Fruit fly (Drosophila melanogaster) whole organism, embryonic: ENCODE measurements around the gene CG32295.

ENCODE experiments used
- ATbp ChIP-seq: fragments of 200-800 bp; sonication (Bioruptor generic); optimal IDR thresholded peaks from 2 replicates; lab custom pipeline; 2017; ENCODE audit warnings: missing biosample characterization, mild to moderate bottlenecking, missing genetic modification characterization, missing genetic modification reagents
- Blimp-1 ChIP-seq: fragments of 200-800 bp; sonication (Bioruptor generic); optimal IDR thresholded peaks from 3 replicates; lab custom pipeline; 2018; ENCODE audit warnings: missing biosample characterization, missing genetic modification characterization, mild to moderate bottlenecking, moderate library complexity, missing genetic modification reagents
- CG10565 ChIP-seq: fragments of 200-800 bp; sonication (Bioruptor generic); optimal IDR thresholded peaks from 3 replicates; lab custom pipeline; 2016; ENCODE audit warnings: missing biosample characterization, mild to moderate bottlenecking, missing genetic modification characterization
- CG10959 ChIP-seq: fragments of 200-800 bp; sonication (Bioruptor generic); IDR thresholded peaks from 2 replicates; pipeline ENCODE4 v1.3.6; 2022; ENCODE audit warnings: missing biosample characterization, missing genetic modification characterization
- CG11247 ChIP-seq: fragments of 200-800 bp; sonication (Bioruptor generic); IDR thresholded peaks from 2 replicates; pipeline ENCODE4 v1.3.6; 2022; ENCODE audit warnings: missing biosample characterization, missing genetic modification characterization
- CG11560 ChIP-seq: fragments of 200-800 bp; sonication (Bioruptor generic); IDR thresholded peaks from 3 replicates; pipeline ENCODE4 v1.3.6; 2022; ENCODE audit warnings: missing biosample characterization, missing genetic modification characterization
- CG11695 ChIP-seq: fragments of 200-800 bp; sonication (Bioruptor generic); IDR thresholded peaks from 3 replicates; pipeline ENCODE4 v1.3.6; 2022; ENCODE audit warnings: missing biosample characterization, missing genetic modification characterization
- CG12299 ChIP-seq: fragments of 200-800 bp; sonication (Bioruptor generic); optimal IDR thresholded peaks from 2 replicates; lab custom pipeline; 2018; ENCODE audit warnings: missing biosample characterization, mild to moderate bottlenecking, missing genetic modification characterization
- CG1233 ChIP-seq: fragments of 200-800 bp; sonication (Bioruptor generic); optimal IDR thresholded peaks from 4 replicates; lab custom pipeline; 2018; ENCODE audit warnings: missing biosample characterization, mild to moderate bottlenecking, missing genetic modification characterization
- CG13775 ChIP-seq: fragments of 200-800 bp; sonication (Bioruptor generic); optimal IDR thresholded peaks from 3 replicates; lab custom pipeline; 2017; ENCODE audit warnings: missing biosample characterization, mild to moderate bottlenecking, missing genetic modification characterization
- CG15696 ChIP-seq: fragments of 200-800 bp; sonication (Bioruptor generic); optimal IDR thresholded peaks from 2 replicates; lab custom pipeline; 2019; ENCODE audit warnings: missing biosample characterization, mild to moderate bottlenecking, missing genetic modification characterization, moderate library complexity
- CG18262 ChIP-seq: fragments of 200-800 bp; optimal IDR thresholded peaks from 3 replicates; lab custom pipeline; 2019; ENCODE audit warnings: missing biosample characterization, mild to moderate bottlenecking, missing genetic modification characterization, moderate library complexity
- CG31441 ChIP-seq: fragments of 200-800 bp; sonication (Bioruptor generic); IDR thresholded peaks from 2 replicates; pipeline ENCODE4 v1.3.6; 2022; ENCODE audit warnings: missing biosample characterization, missing genetic modification characterization
- CG3163 ChIP-seq: fragments of 200-800 bp; sonication (Bioruptor generic); optimal IDR thresholded peaks from 3 replicates; lab custom pipeline; 2016; ENCODE audit warnings: missing biosample characterization, missing genetic modification characterization
- CG34376 ChIP-seq: fragments of 200-800 bp; sonication (Bioruptor generic); optimal IDR thresholded peaks from 2 replicates; lab custom pipeline; 2018; ENCODE audit warnings: missing biosample characterization, mild to moderate bottlenecking, missing genetic modification characterization
- CG4854 ChIP-seq: fragments of 200-800 bp; sonication (Bioruptor generic); optimal IDR thresholded peaks from 2 replicates; lab custom pipeline; 2016; ENCODE audit warnings: missing biosample characterization, missing genetic modification characterization, inconsistent platforms
- CG6272 ChIP-seq: fragments of 200-800 bp; sonication (Bioruptor generic); IDR thresholded peaks from 2 replicates; pipeline ENCODE4 v1.3.6; 2022; ENCODE audit warnings: missing biosample characterization, missing genetic modification characterization
- CG6813 ChIP-seq: fragments of 200-800 bp; sonication (Bioruptor generic); optimal IDR thresholded peaks from 2 replicates; lab custom pipeline; 2017; ENCODE audit warnings: missing biosample characterization, missing genetic modification characterization, mild to moderate bottlenecking, moderate library complexity, missing genetic modification reagents
- CG7745 ChIP-seq: fragments of 200-800 bp; sonication (Bioruptor generic); optimal IDR thresholded peaks from 2 replicates; lab custom pipeline; 2018; ENCODE audit warnings: missing biosample characterization, mild to moderate bottlenecking, missing genetic modification characterization, moderate library complexity
- CrebB ChIP-seq: fragments of 200-800 bp; sonication (Bioruptor generic); optimal IDR thresholded peaks from 3 replicates; lab custom pipeline; 2018; ENCODE audit warnings: missing biosample characterization, mild to moderate bottlenecking, missing genetic modification characterization
- Fer1 ChIP-seq: fragments of 200-800 bp; sonication (Bioruptor generic); optimal IDR thresholded peaks from 2 replicates; lab custom pipeline; 2017; ENCODE audit warnings: missing biosample characterization, mild to moderate bottlenecking, missing genetic modification characterization
- Hr51 ChIP-seq, 2 experiments: fragments of 200-800 bp; sonication (Bioruptor generic); optimal IDR thresholded peaks; 2 replicates in 1 of 2; 3 replicates in 1 of 2; lab custom pipeline; 2016 to 2018; ENCODE audit warnings: missing biosample characterization in 2 of 2, missing genetic modification characterization in 2 of 2, mild to moderate bottlenecking in 1 of 2, moderate library complexity in 1 of 2
- Meics ChIP-seq: fragments of 200-800 bp; sonication (Bioruptor generic); optimal IDR thresholded peaks from 2 replicates; lab custom pipeline; 2017; ENCODE audit warnings: missing biosample characterization, mild to moderate bottlenecking, missing genetic modification characterization
- NK7.1 ChIP-seq: fragments of 200-800 bp; sonication (Bioruptor generic); optimal IDR thresholded peaks from 3 replicates; lab custom pipeline; 2016; ENCODE audit warnings: missing biosample characterization, missing genetic modification characterization
- Sin3A ChIP-seq: fragments of >200 bp; optimal IDR thresholded peaks from 2 replicates; lab custom pipeline; 2018
- TFAM ChIP-seq: fragments of 200-800 bp; sonication (Bioruptor generic); optimal IDR thresholded peaks from 2 replicates; lab custom pipeline; 2017; ENCODE audit warnings: missing biosample characterization, missing genetic modification characterization, inconsistent platforms
- Trl ChIP-seq, 3 experiments: fragments of >200 bp in 2 of 3; fragments of 200-800 bp in 1 of 3; sonication (Bioruptor generic) in 1 of 3; optimal IDR thresholded peaks; 2 replicates in 1 of 3; 3 replicates in 2 of 3; lab custom pipeline; 2016 to 2017; ENCODE audit warnings: missing biosample characterization in 1 of 3, missing genetic modification characterization in 1 of 3
- YL-1 ChIP-seq: fragments of 200-800 bp; sonication (Bioruptor generic); optimal IDR thresholded peaks from 3 replicates; lab custom pipeline; 2017; ENCODE audit warnings: missing biosample characterization, mild to moderate bottlenecking, missing genetic modification characterization
- al ChIP-seq: fragments of 200-800 bp; sonication (Bioruptor generic); IDR thresholded peaks from 2 replicates; pipeline ENCODE4 v1.3.6; 2022; ENCODE audit warnings: missing biosample characterization, missing genetic modification characterization
- amos ChIP-seq: fragments of 200-800 bp; sonication (Bioruptor generic); IDR thresholded peaks from 2 replicates; pipeline ENCODE4 v1.3.6; 2022; ENCODE audit warnings: missing biosample characterization, missing genetic modification characterization; ENCODE audit not compliant: partially characterized antibody
- ap ChIP-seq: fragments of 200-800 bp; sonication (Bioruptor generic); IDR thresholded peaks from 2 replicates; pipeline ENCODE4 v1.3.6; 2022; ENCODE audit warnings: missing biosample characterization, missing genetic modification characterization
- bsh ChIP-seq, 2 experiments: fragments of 200-800 bp; sonication (Bioruptor generic); optimal IDR thresholded peaks; 2 replicates each; lab custom pipeline; 2017 to 2018; ENCODE audit warnings: mild to moderate bottlenecking in 2 of 2, missing biosample characterization in 2 of 2, missing genetic modification characterization in 2 of 2, moderate library complexity in 1 of 2
- caup ChIP-seq: fragments of 200-800 bp; sonication (Bioruptor generic); optimal IDR thresholded peaks from 3 replicates; lab custom pipeline; 2017; ENCODE audit warnings: missing biosample characterization, mild to moderate bottlenecking, missing genetic modification characterization, moderate library complexity; ENCODE audit not compliant: severe bottlenecking
- crc ChIP-seq: fragments of 200-800 bp; sonication (Bioruptor generic); optimal IDR thresholded peaks from 2 replicates; lab custom pipeline; 2016; ENCODE audit warnings: missing biosample characterization, missing genetic modification characterization
- dmrt11E ChIP-seq: fragments of 200-800 bp; sonication (Bioruptor generic); optimal IDR thresholded peaks from 3 replicates; lab custom pipeline; 2018; ENCODE audit warnings: missing biosample characterization, mild to moderate bottlenecking, missing genetic modification characterization, moderate library complexity
- fd64A ChIP-seq: fragments of 200-800 bp; sonication (Bioruptor generic); optimal IDR thresholded peaks from 3 replicates; lab custom pipeline; 2018; ENCODE audit warnings: missing biosample characterization, mild to moderate bottlenecking, missing genetic modification characterization
- hbn ChIP-seq: fragments of 200-800 bp; sonication (Bioruptor generic); IDR thresholded peaks from 2 replicates; pipeline ENCODE4 v1.3.6; 2022; ENCODE audit warnings: missing biosample characterization, missing genetic modification characterization; ENCODE audit not compliant: partially characterized antibody
- lola ChIP-seq, 3 experiments: fragments of >200 bp in 2 of 3; fragments of 200-800 bp in 1 of 3; sonication (Bioruptor generic) in 1 of 3; optimal IDR thresholded peaks; 2 replicates each; lab custom pipeline; 2017 to 2019; ENCODE audit warnings: missing biosample characterization in 3 of 3, missing genetic modification characterization in 3 of 3, mild to moderate bottlenecking in 1 of 3, moderate library complexity in 1 of 3
- nerfin-2 ChIP-seq: fragments of 200-800 bp; sonication (Bioruptor generic); IDR thresholded peaks from 2 replicates; pipeline ENCODE4 v1.3.6; 2022; ENCODE audit warnings: missing biosample characterization, missing genetic modification characterization; ENCODE audit not compliant: partially characterized antibody
- org-1 ChIP-seq: fragments of 200-800 bp; sonication (Bioruptor generic); optimal IDR thresholded peaks from 2 replicates; lab custom pipeline; 2017; ENCODE audit warnings: missing biosample characterization, missing genetic modification characterization
- pho ChIP-seq: fragments of 200-800 bp; sonication (Bioruptor generic); optimal IDR thresholded peaks from 2 replicates; lab custom pipeline; 2016; ENCODE audit warnings: missing biosample characterization, missing genetic modification characterization
- pum ChIP-seq: fragments of 200-800 bp; sonication (Bioruptor generic); optimal IDR thresholded peaks from 2 replicates; lab custom pipeline; 2016; ENCODE audit warnings: missing biosample characterization, missing genetic modification characterization
- sqz ChIP-seq: fragments of 200-800 bp; sonication (Bioruptor generic); optimal IDR thresholded peaks from 3 replicates; lab custom pipeline; 2018; ENCODE audit warnings: missing biosample characterization, mild to moderate bottlenecking, missing genetic modification characterization
- sr ChIP-seq: fragments of 200-800 bp; sonication (Bioruptor generic); IDR thresholded peaks from 3 replicates; pipeline ENCODE4 v1.3.6; 2022; ENCODE audit warnings: missing biosample characterization, missing genetic modification characterization
- sug ChIP-seq: fragments of 200-800 bp; optimal IDR thresholded peaks from 2 replicates; lab custom pipeline; 2019; ENCODE audit warnings: missing biosample characterization, mild to moderate bottlenecking, missing genetic modification characterization, moderate library complexity
- tin ChIP-seq: fragments of 200-800 bp; sonication (Bioruptor generic); optimal IDR thresholded peaks from 3 replicates; lab custom pipeline; 2016; ENCODE audit warnings: missing biosample characterization, missing genetic modification characterization
- tio ChIP-seq: fragments of 200-800 bp; sonication (Bioruptor generic); optimal IDR thresholded peaks from 2 replicates; lab custom pipeline; 2017; ENCODE audit warnings: missing biosample characterization, missing genetic modification characterization, inconsistent platforms

CG32295 gene

DNA sequence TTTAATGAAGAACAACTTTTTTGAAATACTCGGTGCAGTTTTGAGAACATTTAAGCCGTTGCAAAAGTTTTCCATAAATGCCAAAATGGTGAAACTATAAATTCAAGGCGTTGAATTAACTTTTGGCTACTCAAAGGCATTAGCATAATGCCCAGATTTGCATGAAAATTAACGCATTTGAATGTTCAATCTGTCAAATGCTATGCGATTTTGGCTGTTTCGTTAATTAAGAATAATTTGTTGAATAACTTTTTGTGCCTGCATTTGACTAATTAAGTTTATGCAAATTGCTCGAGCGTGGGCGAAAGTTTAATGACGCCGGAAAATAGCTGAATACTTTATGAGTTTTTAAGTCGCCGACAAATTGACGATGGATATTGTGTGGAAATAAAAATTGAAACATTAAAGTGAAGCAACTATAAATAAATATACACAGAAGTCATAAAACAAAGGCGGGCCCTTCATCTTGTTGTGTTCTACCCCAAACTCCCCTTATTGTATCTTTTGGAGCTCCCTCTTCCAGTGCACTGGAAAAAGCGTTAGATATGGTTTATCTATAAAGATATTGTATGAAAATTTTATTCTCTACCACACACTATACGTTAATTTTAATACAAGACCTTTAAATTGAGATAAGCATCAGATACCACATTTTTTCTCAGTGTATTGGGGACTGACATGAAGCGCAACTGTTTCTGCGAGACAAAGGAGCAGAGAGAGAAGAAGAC is 25.5 kb upstream of the CG32295 start (continued):
- TF ChIP-seq CG7745 (tag; lab: Kevin White, UChicago) = peak; percentile 43
- 0 out of 2 replicates have a peak, but pooled peaks have one; percentile 12 for TF ChIP-seq CG11247 (GFP tag; lab: Robert Waterston, UW)
- TF ChIP-seq bsh (GFP tag; optimal IDR thresholded peaks at IDR 0.05; lab: Kevin White, UChicago) = peak; percentile 52 to 87
- TF ChIP-seq CG6272 = no peak
- peak; percentile 87 for TF ChIP-seq dmrt11E
- TF ChIP-seq nerfin-2 (GFP tag; lab: Robert Waterston, UW) = no peak
- TF ChIP-seq org-1 (GFP tag; lab: Kevin White, UChicago) = peak; percentile 38
- TF ChIP-seq Sin3A (lab: Kevin White, UChicago) = no peak
- peak; percentile 10 to 71 for TF ChIP-seq Hr51 (GFP tag; optimal IDR thresholded peaks at IDR 0.05; lab: Kevin White, UChicago)
- no peak for TF ChIP-seq hbn (GFP tag; lab: Robert Waterston, UW)
- TF ChIP-seq NK7.1 (GFP tag; lab: Kevin White, UChicago) = peak; percentile 13
- TF ChIP-seq Trl (optimal IDR thresholded peaks at IDR 0.05; lab: Kevin White, UChicago) = no peak
- TF ChIP-seq Trl (GFP tag; optimal IDR thresholded peaks at IDR 0.05; lab: Kevin White, UChicago) = peak; percentile 18
- peak; percentile 42 for TF ChIP-seq TFAM (GFP tag; lab: Kevin White, UChicago)
- TF ChIP-seq CG1233 (GFP tag; lab: Kevin White, UChicago) = peak; percentile 9
- peak; percentile 0 for TF ChIP-seq CG12299 (tag; lab: Kevin White, UChicago)
- 0 out of 2 replicates have a peak, but pooled peaks have one; percentile 19 for TF ChIP-seq al (GFP tag; lab: Robert Waterston, UW)
- peak; percentile 84 for TF ChIP-seq CG18262 (tag; lab: Kevin White, UChicago)
- peak; percentile 5 for TF ChIP-seq sqz
- peak; percentile 34 for TF ChIP-seq pho
- TF ChIP-seq CG15696 (tag; lab: Kevin White, UChicago) = peak; percentile 50
- TF ChIP-seq tio (GFP tag; lab: Kevin White, UChicago) = peak; percentile 61
- TF ChIP-seq CG11560 (tag; lab: Robert Waterston, UW) = no peak
- peak; percentile 47 for TF ChIP-seq caup
- TF ChIP-seq sr (GFP tag; lab: Robert Waterston, UW) = no peak
- TF ChIP-seq sug (tag; lab: Kevin White, UChicago) = no peak
- TF ChIP-seq CG10565 (GFP tag; lab: Kevin White, UChicago) = no peak
- TF ChIP-seq CG3163 = no peak
- peak; percentile 37 for TF ChIP-seq fd64A (GFP tag; lab: Kevin White, UChicago)
- TF ChIP-seq CG6813 = peak; percentile 62
- peak; percentile 46; the same call in 1 of the 3 replicates for TF ChIP-seq CG11695 (GFP tag; lab: Robert Waterston, UW)
- peak; percentile 36; the same call in 1 of the 2 replicates for TF ChIP-seq ap
- peak; percentile 81 for TF ChIP-seq Blimp-1 (GFP tag; lab: Kevin White, UChicago)
- peak; percentile 47 for TF ChIP-seq CG4854 (GFP tag; lab: Kevin White, UChicago)
- peak; percentile 56; the same call in 1 of the 2 replicates for TF ChIP-seq CG10959 (GFP tag; lab: Robert Waterston, UW)
- TF ChIP-seq Fer1 = peak; percentile 60
- peak; percentile 83; the same call in 1 of the 2 replicates for TF ChIP-seq CG31441
- peak; percentile 65 for TF ChIP-seq ATbp (GFP tag; lab: Kevin White, UChicago)
- peak; percentile 48 for TF ChIP-seq pum (GFP tag; lab: Kevin White, UChicago)
- TF ChIP-seq CrebB (tag; lab: Kevin White, UChicago) = peak; percentile 27
- no peak for TF ChIP-seq CG34376 (GFP tag; lab: Kevin White, UChicago)
- TF ChIP-seq tin (GFP tag; lab: Kevin White, UChicago) = peak; percentile 75
- TF ChIP-seq Meics (GFP tag; lab: Kevin White, UChicago) = peak; percentile 37
- no peak for TF ChIP-seq amos (GFP tag; lab: Robert Waterston, UW)
- TF ChIP-seq YL-1 (GFP tag; lab: Kevin White, UChicago) = no peak
- TF ChIP-seq lola (GFP tag; optimal IDR thresholded peaks at IDR 0.05; lab: Kevin White, UChicago) = peak in 1 of 3 experiments; percentile 77
- no peak for TF ChIP-seq crc (GFP tag; lab: Kevin White, UChicago)
- peak; percentile 1 for TF ChIP-seq CG13775 (GFP tag; lab: Kevin White, UChicago)
